Fruit fly (Drosophila melanogaster): Measurements from ENCODE around the gene CG43673.

Gene CG43673

DNA sequence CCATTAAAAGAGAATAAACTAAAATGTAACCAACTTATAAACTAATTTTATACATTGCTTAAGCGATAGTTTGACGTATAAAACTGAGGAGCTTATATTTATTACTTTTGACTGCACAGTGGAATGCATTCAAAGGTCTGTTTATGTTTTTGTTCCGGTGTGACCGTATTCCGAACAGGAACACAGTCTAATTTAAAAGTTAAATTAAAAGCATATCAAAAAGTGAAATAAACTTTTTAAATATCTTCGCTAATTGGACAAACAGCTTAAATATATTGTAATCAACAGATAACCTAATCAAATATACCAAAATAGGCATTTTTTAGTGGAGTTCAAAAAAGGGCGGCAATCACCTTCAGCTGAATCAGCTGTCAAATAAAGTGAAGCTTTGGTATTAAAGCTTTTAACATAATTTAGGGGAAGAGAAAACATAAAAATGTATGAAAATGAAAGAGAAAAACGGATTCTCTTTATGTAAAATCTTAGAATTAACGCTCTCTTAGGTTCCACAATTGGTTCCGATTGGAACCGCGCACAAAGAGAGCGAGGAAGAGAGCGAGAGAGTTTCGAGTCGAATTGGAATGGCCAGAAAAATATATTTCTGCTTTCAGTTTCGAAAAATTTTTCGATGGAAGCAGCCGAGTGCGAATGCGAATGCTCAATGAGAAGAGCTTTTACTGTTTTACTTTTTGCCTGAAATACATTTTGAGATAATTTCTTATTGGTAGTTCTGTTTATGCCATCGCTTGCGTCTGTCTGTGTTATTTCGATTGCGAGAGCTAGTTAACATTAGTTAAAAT is 25.0 kb downstream of the CG43673 start, which contains the start of the genes PGRP-LE and sd (continued):
- TF ChIP-seq Hr39 (optimal IDR thresholded peaks at IDR 0.05) (no peak), CG34422 (GFP tag; IDR thresholded peaks at IDR 0.05) (no peak), fu2 (GFP tag; optimal IDR thresholded peaks at IDR 0.05) (no peak), Ravus (GFP tag; IDR thresholded peaks at IDR 0.05) (no peak), lbe (GFP tag; optimal IDR thresholded peaks at IDR 0.05) (peak; percentile 79), CG13123 (GFP tag; optimal IDR thresholded peaks at IDR 0.05) (no peak), CG10274 (GFP tag; optimal IDR thresholded peaks at IDR 0.05) (no peak), CG3281 (GFP tag; optimal IDR thresholded peaks at IDR 0.05) (no peak), zfh2 (GFP tag; optimal IDR thresholded peaks at IDR 0.05) (no peak), chn (GFP tag; optimal IDR thresholded peaks at IDR 0.05) (no peak), Med (GFP tag) (peak; percentile 69), Kr (GFP tag; optimal IDR thresholded peaks at IDR 0.05) (no peak), CG1603 (tag; optimal IDR thresholded peaks at IDR 0.05) (peak; percentile 18), peb (GFP tag; IDR thresholded peaks at IDR 0.05) (no peak), CG4707 (GFP tag; optimal IDR thresholded peaks at IDR 0.05) (peak; percentile 70), Aef1 (GFP tag; IDR thresholded peaks at IDR 0.05) (no peak), CG5245 (GFP tag; optimal IDR thresholded peaks at IDR 0.05) (no peak), danr (GFP tag; IDR thresholded peaks at IDR 0.05) (no peak), CG30431 (GFP tag; optimal IDR thresholded peaks at IDR 0.05) (no peak), BEAF-32 (GFP tag; optimal IDR thresholded peaks at IDR 0.05) (peak; percentile 34), CG31441 (GFP tag; IDR thresholded peaks at IDR 0.05) (no peak), cg (GFP tag; optimal IDR thresholded peaks at IDR 0.05) (peak; percentile 54), ham (GFP tag; IDR thresholded peaks at IDR 0.05) (no peak), zen (tag; optimal IDR thresholded peaks at IDR 0.05) (no peak), stwl (tag; optimal IDR thresholded peaks at IDR 0.05) (no peak), Abd-B (GFP tag; optimal IDR thresholded peaks at IDR 0.05) (no peak), jumu (GFP tag; optimal IDR thresholded peaks at IDR 0.05) (no peak), B-H2 (GFP tag; optimal IDR thresholded peaks at IDR 0.05) (no peak), Deaf1 (tag; optimal IDR thresholded peaks at IDR 0.05) (peak; percentile 64), ewg (GFP tag; optimal IDR thresholded peaks at IDR 0.05) (no peak), sim (GFP tag; IDR thresholded peaks at IDR 0.05) (no peak), Gsc (GFP tag; IDR thresholded peaks at IDR 0.05) (no peak), gsb-n (tag; optimal IDR thresholded peaks at IDR 0.05) (no peak), Fer3 (tag; optimal IDR thresholded peaks at IDR 0.05) (no peak), CG17829 (tag; optimal IDR thresholded peaks at IDR 0.05) (no peak), BtbVII (GFP tag; optimal IDR thresholded peaks at IDR 0.05) (peak; percentile 2), Chrac-16 (GFP tag; optimal IDR thresholded peaks at IDR 0.05) (no peak), Atf6 (GFP tag; IDR thresholded peaks at IDR 0.05) (peak; percentile 7; the same call in 1 of the 2 replicates), CG7556 (GFP tag; optimal IDR thresholded peaks at IDR 0.05) (no peak), zfh1 (GFP tag; IDR thresholded peaks at IDR 0.05) (no peak), CG8478 (optimal IDR thresholded peaks at IDR 0.05) (no peak), CG12744 (GFP tag; optimal IDR thresholded peaks at IDR 0.05) (no peak), Max (GFP tag; optimal IDR thresholded peaks at IDR 0.05) (no peak), CG1024 (GFP tag; IDR thresholded peaks at IDR 0.05) (no peak), CG9437 (GFP tag; optimal IDR thresholded peaks at IDR 0.05) (no peak), nerfin-2 (GFP tag; IDR thresholded peaks at IDR 0.05; ENCODE audit: partially characterized antibody) (no peak), otp (GFP tag; IDR thresholded peaks at IDR 0.05) (no peak), wor (GFP tag; IDR thresholded peaks at IDR 0.05) (no peak), CG2202 (tag; optimal IDR thresholded peaks at IDR 0.05) (no peak), sd (tag; optimal IDR thresholded peaks at IDR 0.05) (peak; percentile 48), CG15514 (GFP tag; optimal IDR thresholded peaks at IDR 0.05) (peak; percentile 83)
